Fruit fly (Drosophila melanogaster) whole organism, pupa: ENCODE results near the gene RpS28b.
A peak's percentile ranks its signal among the peaks of the same experiment; 100 is the strongest.

Experiments used
- CG34367 ChIP-seq: fragments of 200-800 bp; sonication (Bioruptor generic); optimal IDR thresholded peaks from 2 replicates; lab custom pipeline; 2018; ENCODE audit warnings: missing biosample characterization, mild to moderate bottlenecking, missing genetic modification characterization
- D1 ChIP-seq: fragments of 200-800 bp; sonication (Bioruptor generic); optimal IDR thresholded peaks from 2 replicates; lab custom pipeline; 2018; ENCODE audit warnings: missing biosample characterization, mild to moderate bottlenecking, missing genetic modification characterization, moderate library complexity

DNA sequence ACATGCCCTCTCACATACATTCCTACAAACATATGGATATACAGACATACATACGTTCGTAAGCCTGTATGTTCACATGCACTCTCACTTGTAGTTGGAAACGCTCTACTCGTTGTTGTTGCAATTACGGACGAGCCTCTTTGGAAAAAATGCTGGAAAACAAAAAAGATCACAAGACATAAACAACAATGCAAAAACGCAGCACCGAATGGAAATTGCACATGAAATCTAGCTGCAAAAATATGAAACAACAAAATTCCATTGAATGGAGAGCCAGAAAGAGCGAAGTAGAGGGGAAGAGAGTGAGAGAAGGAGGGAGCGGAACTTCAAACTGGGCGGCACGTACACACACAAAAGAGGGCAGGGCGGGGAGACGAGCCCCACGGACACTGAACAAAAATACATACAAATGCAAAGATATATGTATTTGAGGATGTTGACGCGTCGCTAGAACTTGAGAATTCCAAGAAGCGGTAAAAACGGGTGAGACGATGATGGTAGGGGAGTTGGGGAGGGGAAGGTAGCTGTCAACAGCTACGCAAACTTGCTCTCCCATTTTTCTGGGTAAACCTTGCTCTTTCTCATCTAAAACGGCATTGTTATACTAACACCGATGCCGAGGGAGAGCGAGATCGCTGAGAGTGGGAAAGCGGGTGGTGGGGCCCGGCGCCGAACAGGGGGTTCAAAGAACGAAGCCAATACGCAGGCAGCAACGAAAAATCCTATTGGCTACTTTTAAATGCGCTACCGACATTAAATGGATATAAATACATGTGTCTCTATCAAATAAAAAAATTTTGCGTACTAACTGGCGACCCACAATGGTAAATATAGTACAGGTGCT lies 29.9 kb downstream of the RpS28b start:
- TF ChIP-seq CG34367 (tag; lab: Kevin White, UChicago) (peak; percentile 54), D1 (tag; lab: Kevin White, UChicago) (no peak)
